Fruit fly (Drosophila melanogaster): Measurements from ENCODE around the gene Phb1.

dm6 chr2L:19083320-19083764, 40.3 kb downstream of the Phb1 start:
- TF ChIP-seq CG8478 (optimal IDR thresholded peaks at IDR 0.05), result no peak
- TF ChIP-seq CTCF (optimal IDR thresholded peaks at IDR 0.05), result no peak
